Fruit fly (Drosophila melanogaster) whole organism, embryonic: ENCODE data around the gene CG10164.

ENCODE experiments used
- CG12155 ChIP-seq: fragments of 200-800 bp; sonication (Bioruptor generic); optimal IDR thresholded peaks from 3 replicates; lab custom pipeline; 2016; ENCODE audit warnings: missing biosample characterization, missing genetic modification characterization
- CG1647 ChIP-seq: fragments of 200-800 bp; sonication (Bioruptor generic); optimal IDR thresholded peaks from 3 replicates; lab custom pipeline; 2016; ENCODE audit warnings: missing biosample characterization, missing genetic modification characterization
- CG2202 ChIP-seq: fragments of 200-800 bp; sonication (Bioruptor generic); optimal IDR thresholded peaks from 2 replicates; lab custom pipeline; 2018; ENCODE audit warnings: missing biosample characterization, mild to moderate bottlenecking, missing genetic modification characterization
- CG42726 ChIP-seq: fragments of 200-800 bp; sonication (Bioruptor generic); IDR thresholded peaks from 2 replicates; pipeline ENCODE4 v1.3.6; 2022; ENCODE audit warnings: missing biosample characterization, missing genetic modification characterization; ENCODE audit not compliant: partially characterized antibody
- HLH3B ChIP-seq: fragments of 200-800 bp; sonication (Bioruptor generic); IDR thresholded peaks from 2 replicates; pipeline ENCODE4 v1.3.6; 2022; ENCODE audit warnings: missing biosample characterization, missing genetic modification characterization
- Spps ChIP-seq: fragments of 200-800 bp; sonication (Bioruptor generic); optimal IDR thresholded peaks from 2 replicates; lab custom pipeline; 2018; ENCODE audit warnings: missing biosample characterization, mild to moderate bottlenecking, missing genetic modification characterization
- ems ChIP-seq: fragments of 200-800 bp; sonication (Bioruptor generic); optimal IDR thresholded peaks from 3 replicates; lab custom pipeline; 2016; ENCODE audit warnings: missing biosample characterization, missing genetic modification characterization
- klu ChIP-seq: fragments of 200-800 bp; sonication (Bioruptor generic); IDR thresholded peaks from 2 replicates; pipeline ENCODE4 v1.3.6; 2022; ENCODE audit warnings: missing biosample characterization, missing genetic modification characterization
- lbe ChIP-seq: fragments of 200-800 bp; sonication (Bioruptor generic); optimal IDR thresholded peaks from 2 replicates; lab custom pipeline; 2016; ENCODE audit warnings: missing biosample characterization, mild to moderate bottlenecking, missing genetic modification characterization

dm6 chr3R:23596173-23596572, 39.4 kb upstream of the CG10164 start, which contains the start of gene CG16723:
- no peak for TF ChIP-seq ems
- no peak for TF ChIP-seq HLH3B (GFP tag; lab: Robert Waterston, UW)
- no peak for TF ChIP-seq CG2202
- TF ChIP-seq lbe (GFP tag; lab: Kevin White, UChicago): no peak
- TF ChIP-seq CG1647 (GFP tag; lab: Kevin White, UChicago): no peak
- no peak for TF ChIP-seq Spps (tag; lab: Kevin White, UChicago)
- no peak for TF ChIP-seq klu
- TF ChIP-seq CG12155: no peak
- TF ChIP-seq CG42726 (GFP tag; lab: Robert Waterston, UW): no peak
